Fruit fly (Drosophila melanogaster) whole organism, embryonic: ENCODE results near the gene CG43095.

ENCODE experiments used
- Abd-B ChIP-seq: fragments of 200-800 bp; sonication (Bioruptor generic); optimal IDR thresholded peaks from 2 replicates; lab custom pipeline; 2018; ENCODE audit warnings: missing biosample characterization, mild to moderate bottlenecking, missing genetic modification characterization, moderate library complexity
- Bgb ChIP-seq: fragments of 200-800 bp; sonication (Bioruptor generic); IDR thresholded peaks from 2 replicates; pipeline ENCODE4 v1.3.6; 2022; ENCODE audit warnings: missing biosample characterization, missing genetic modification characterization; ENCODE audit not compliant: partially characterized antibody
- CG1024 ChIP-seq: fragments of 200-800 bp; sonication (Bioruptor generic); IDR thresholded peaks from 2 replicates; pipeline ENCODE4 v1.3.6; 2022; ENCODE audit warnings: missing biosample characterization, missing genetic modification characterization
- CG13123 ChIP-seq: fragments of 200-800 bp; sonication (Bioruptor generic); optimal IDR thresholded peaks from 2 replicates; lab custom pipeline; 2016; ENCODE audit warnings: missing biosample characterization, missing genetic modification characterization
- CG13424 ChIP-seq: fragments of 200-800 bp; sonication (Bioruptor generic); optimal IDR thresholded peaks from 2 replicates; lab custom pipeline; 2019; ENCODE audit warnings: missing biosample characterization, mild to moderate bottlenecking, missing genetic modification characterization, moderate library complexity
- CG13775 ChIP-seq: fragments of 200-800 bp; sonication (Bioruptor generic); optimal IDR thresholded peaks from 3 replicates; lab custom pipeline; 2017; ENCODE audit warnings: missing biosample characterization, mild to moderate bottlenecking, missing genetic modification characterization
- CG16813 ChIP-seq: fragments of 200-800 bp; sonication (Bioruptor generic); IDR thresholded peaks from 3 replicates; pipeline ENCODE4 v1.3.6; 2022; ENCODE audit warnings: missing biosample characterization, missing genetic modification characterization; ENCODE audit not compliant: partially characterized antibody
- CG17612 ChIP-seq: fragments of 200-800 bp; sonication (Bioruptor generic); IDR thresholded peaks from 2 replicates; pipeline ENCODE4 v1.3.6; 2022; ENCODE audit warnings: missing biosample characterization, missing genetic modification characterization
- CG18011 ChIP-seq: fragments of 200-800 bp; sonication (Bioruptor generic); optimal IDR thresholded peaks from 2 replicates; lab custom pipeline; 2017; ENCODE audit warnings: missing biosample characterization, missing genetic modification characterization, mild to moderate bottlenecking, moderate library complexity, missing genotype
- CG18476 ChIP-seq: fragments of 200-800 bp; sonication (Bioruptor generic); optimal IDR thresholded peaks from 2 replicates; lab custom pipeline; 2016; ENCODE audit warnings: missing biosample characterization, mild to moderate bottlenecking, missing genetic modification characterization
- CG2120 ChIP-seq: fragments of 200-800 bp; sonication (Bioruptor generic); optimal IDR thresholded peaks from 3 replicates; lab custom pipeline; 2016; ENCODE audit warnings: missing biosample characterization, missing genetic modification characterization
- CG2712 ChIP-seq: fragments of 200-800 bp; optimal IDR thresholded peaks from 3 replicates; lab custom pipeline; 2019; ENCODE audit warnings: missing biosample characterization, mild to moderate bottlenecking, missing genetic modification characterization, moderate library complexity
- CG2875 ChIP-seq: fragments of 200-800 bp; sonication (Bioruptor generic); optimal IDR thresholded peaks from 2 replicates; lab custom pipeline; 2017; ENCODE audit warnings: missing biosample characterization, mild to moderate bottlenecking, missing genetic modification characterization, missing genetic modification reagents
- CG32767 ChIP-seq: fragments of 200-800 bp; sonication (Bioruptor generic); IDR thresholded peaks from 2 replicates; pipeline ENCODE4 v1.3.6; 2022; ENCODE audit warnings: missing biosample characterization, missing genetic modification characterization
- CG33557 ChIP-seq: fragments of 200-800 bp; sonication (Bioruptor generic); optimal IDR thresholded peaks from 2 replicates; lab custom pipeline; 2019; ENCODE audit warnings: missing biosample characterization, mild to moderate bottlenecking, missing genetic modification characterization, moderate library complexity
- CG4360 ChIP-seq: fragments of 200-800 bp; sonication (Bioruptor generic); IDR thresholded peaks from 2 replicates; pipeline ENCODE4 v1.3.6; 2022; ENCODE audit warnings: missing biosample characterization, missing genetic modification characterization
- CG4730 ChIP-seq: fragments of 200-800 bp; sonication (Bioruptor generic); IDR thresholded peaks from 2 replicates; pipeline ENCODE4 v1.3.6; 2022; ENCODE audit warnings: missing biosample characterization, missing genetic modification characterization
- CG6791 ChIP-seq: fragments of 200-800 bp; sonication (Bioruptor generic); IDR thresholded peaks from 3 replicates; pipeline ENCODE4 v1.3.6; 2022; ENCODE audit warnings: missing biosample characterization, missing genetic modification characterization; ENCODE audit not compliant: partially characterized antibody
- CG6854 ChIP-seq: fragments of 200-800 bp; sonication (Bioruptor generic); optimal IDR thresholded peaks from 3 replicates; lab custom pipeline; 2017; ENCODE audit warnings: missing biosample characterization, mild to moderate bottlenecking, missing genetic modification characterization
- CTCF ChIP-seq: fragments of 200-800 bp; sonication (Bioruptor generic); optimal IDR thresholded peaks from 2 replicates; lab custom pipeline; 2017; ENCODE audit warnings: missing biosample characterization, mild to moderate bottlenecking, missing genetic modification characterization, moderate library complexity
- CoRest ChIP-seq: fragments of 200-800 bp; sonication (Bioruptor generic); optimal IDR thresholded peaks from 3 replicates; lab custom pipeline; 2018; ENCODE audit warnings: missing biosample characterization, mild to moderate bottlenecking, missing genetic modification characterization, moderate library complexity
- Deaf1 ChIP-seq: fragments of 200-800 bp; optimal IDR thresholded peaks from 3 replicates; lab custom pipeline; 2019; ENCODE audit warnings: missing biosample characterization, mild to moderate bottlenecking, missing genetic modification characterization, moderate library complexity
- Doc2 ChIP-seq: fragments of 200-800 bp; sonication (Bioruptor generic); IDR thresholded peaks from 2 replicates; pipeline ENCODE4 v1.3.6; 2022; ENCODE audit warnings: missing biosample characterization, missing genetic modification characterization
- Doc3 ChIP-seq: fragments of 200-800 bp; sonication (Bioruptor generic); IDR thresholded peaks from 3 replicates; pipeline ENCODE4 v1.3.6; 2022; ENCODE audit warnings: missing biosample characterization, missing genetic modification characterization; ENCODE audit not compliant: partially characterized antibody
- E2f1 ChIP-seq: fragments of 200-800 bp; sonication (Bioruptor generic); IDR thresholded peaks from 2 replicates; pipeline ENCODE4 v1.3.6; 2022; ENCODE audit warnings: missing biosample characterization, missing genetic modification characterization
- HLH4C ChIP-seq: fragments of 200-800 bp; sonication (Bioruptor generic); IDR thresholded peaks from 3 replicates; pipeline ENCODE4 v1.3.6; 2022; ENCODE audit warnings: missing biosample characterization, missing genetic modification characterization; ENCODE audit not compliant: partially characterized antibody
- HmgD ChIP-seq: fragments of 200-800 bp; sonication (Bioruptor generic); optimal IDR thresholded peaks from 3 replicates; lab custom pipeline; 2016; ENCODE audit warnings: missing biosample characterization, missing genetic modification characterization
- Kr ChIP-seq: fragments of 200-800 bp; sonication (Bioruptor generic); optimal IDR thresholded peaks from 2 replicates; lab custom pipeline; 2017; ENCODE audit warnings: missing biosample characterization, mild to moderate bottlenecking, missing genetic modification characterization
- Oaz ChIP-seq: fragments of 200-800 bp; sonication (Bioruptor generic); IDR thresholded peaks from 2 replicates; pipeline ENCODE4 v1.3.6; 2022; ENCODE audit warnings: missing biosample characterization, missing genetic modification characterization
- Scr ChIP-seq: fragments of 200-800 bp; sonication (Bioruptor generic); IDR thresholded peaks from 2 replicates; pipeline ENCODE4 v1.3.6; 2022; ENCODE audit warnings: missing biosample characterization, missing genetic modification characterization; ENCODE audit not compliant: partially characterized antibody
- Sin3A ChIP-seq: fragments of >200 bp; optimal IDR thresholded peaks from 2 replicates; lab custom pipeline; 2018
- ato ChIP-seq: fragments of 200-800 bp; sonication (Bioruptor generic); IDR thresholded peaks from 2 replicates; pipeline ENCODE4 v1.3.6; 2022; ENCODE audit warnings: missing biosample characterization, missing genetic modification characterization; ENCODE audit not compliant: partially characterized antibody
- br ChIP-seq: fragments of >200 bp; optimal IDR thresholded peaks from 2 replicates; lab custom pipeline; 2017
- cwo ChIP-seq: fragments of 200-800 bp; sonication (Bioruptor generic); optimal IDR thresholded peaks from 3 replicates; lab custom pipeline; 2017; ENCODE audit warnings: missing biosample characterization, missing genetic modification characterization, mild to moderate bottlenecking, moderate library complexity, missing genetic modification reagents
- hb ChIP-seq: fragments of 200-800 bp; sonication (Bioruptor generic); IDR thresholded peaks from 3 replicates; pipeline ENCODE4 v1.3.6; 2022; ENCODE audit warnings: missing biosample characterization, missing genetic modification characterization; ENCODE audit not compliant: partially characterized antibody
- her ChIP-seq: fragments of 200-800 bp; sonication (Bioruptor generic); optimal IDR thresholded peaks from 2 replicates; lab custom pipeline; 2016; ENCODE audit warnings: missing biosample characterization, missing genetic modification characterization
- lilli ChIP-seq: fragments of 200-800 bp; sonication (Bioruptor generic); optimal IDR thresholded peaks from 3 replicates; lab custom pipeline; 2016; ENCODE audit warnings: missing biosample characterization, missing genetic modification characterization
- nmo ChIP-seq: fragments of 200-800 bp; sonication (Bioruptor generic); optimal IDR thresholded peaks from 2 replicates; lab custom pipeline; 2018; ENCODE audit warnings: missing biosample characterization, mild to moderate bottlenecking, missing genetic modification characterization, moderate library complexity
- pfk ChIP-seq: fragments of 200-800 bp; sonication (Bioruptor generic); optimal IDR thresholded peaks from 2 replicates; lab custom pipeline; 2018; ENCODE audit warnings: missing biosample characterization, mild to moderate bottlenecking, missing genetic modification characterization, moderate library complexity
- prd ChIP-seq, 3 experiments: fragments of >200 bp in 2 of 3; fragments of 200-800 bp in 1 of 3; sonication (Bioruptor generic) in 1 of 3; optimal IDR thresholded peaks in 2 of 3; IDR thresholded peaks in 1 of 3; 2 replicates in 2 of 3; 3 replicates in 1 of 3; pipeline versions ENCODE4 v1.3.6 to Lab custom; 2017 to 2022; ENCODE audit warnings: missing biosample characterization in 1 of 3, missing genetic modification characterization in 1 of 3
- pum ChIP-seq: fragments of 200-800 bp; sonication (Bioruptor generic); optimal IDR thresholded peaks from 2 replicates; lab custom pipeline; 2016; ENCODE audit warnings: missing biosample characterization, missing genetic modification characterization
- sens-2 ChIP-seq: fragments of 200-800 bp; sonication (Bioruptor generic); IDR thresholded peaks from 2 replicates; pipeline ENCODE4 v1.3.6; 2022; ENCODE audit warnings: missing biosample characterization, missing genetic modification characterization
- sima ChIP-seq: fragments of 200-800 bp; sonication (Bioruptor generic); optimal IDR thresholded peaks from 2 replicates; lab custom pipeline; 2016; ENCODE audit warnings: missing biosample characterization, missing genetic modification characterization
- slou ChIP-seq: fragments of 200-800 bp; sonication (Bioruptor generic); optimal IDR thresholded peaks from 3 replicates; lab custom pipeline; 2016; ENCODE audit warnings: missing biosample characterization, missing genetic modification characterization
- tna ChIP-seq: fragments of 200-800 bp; sonication (Bioruptor generic); IDR thresholded peaks from 2 replicates; pipeline ENCODE4 v1.3.6; 2022; ENCODE audit warnings: missing biosample characterization, missing genetic modification characterization; ENCODE audit not compliant: partially characterized antibody
- trem ChIP-seq: fragments of 200-800 bp; optimal IDR thresholded peaks from 3 replicates; lab custom pipeline; 2019; ENCODE audit warnings: missing biosample characterization, mild to moderate bottlenecking, missing genetic modification characterization, moderate library complexity
- vvl ChIP-seq: fragments of 200-800 bp; sonication (Bioruptor generic); IDR thresholded peaks from 2 replicates; pipeline ENCODE4 v1.3.6; 2022; ENCODE audit warnings: missing biosample characterization, missing genetic modification characterization

The CG43095 gene

dm6 chr3R:22803655-22804341, 32.2 kb upstream of the CG43095 start, which contains the start of gene CG7031:
TSS of gene CG7031 (plus strand) at chr3R:22804291.
- TF ChIP-seq CG13775 (GFP tag; lab: Kevin White, UChicago): no peak
- TF ChIP-seq CG18011 (GFP tag; lab: Kevin White, UChicago): peak; percentile 85

dm6 chr3R:22793953-22794352, 22.4 kb upstream of the CG43095 start:
- TF ChIP-seq CoRest (tag; lab: Kevin White, UChicago) (peak; percentile 42), nmo (GFP tag; lab: Kevin White, UChicago) (peak; percentile 55), Oaz (GFP tag; lab: Robert Waterston, UW) (no peak), pum (GFP tag; lab: Kevin White, UChicago) (no peak), vvl (GFP tag; lab: Robert Waterston, UW) (0 out of 2 replicates have a peak, but pooled peaks have one; percentile 6), CG6791 (GFP tag; lab: Robert Waterston, UW) (peak; percentile 71; the same call in 1 of the 3 replicates), Doc3 (GFP tag; lab: Robert Waterston, UW) (no peak), CG2875 (no peak), sens-2 (no peak), her (GFP tag; lab: Kevin White, UChicago) (no peak), prd (optimal IDR thresholded peaks at IDR 0.05; lab: Kevin White, UChicago) (no peak), prd (GFP tag; IDR thresholded peaks at IDR 0.05; lab: Robert Waterston, UW) (no peak), CG16813 (GFP tag; lab: Robert Waterston, UW) (peak; percentile 60), Abd-B (peak; percentile 87), CG2712 (tag; lab: Kevin White, UChicago) (peak; percentile 35), CG32767 (no peak), E2f1 (GFP tag; lab: Robert Waterston, UW) (no peak), HLH4C (GFP tag; lab: Robert Waterston, UW) (peak; percentile 55; the same call in 1 of the 3 replicates), br (lab: Kevin White, UChicago) (no peak), CG33557 (GFP tag; lab: Kevin White, UChicago) (peak; percentile 8), HmgD (peak; percentile 53), hb (peak; percentile 68; the same call in 2 of the 3 replicates), CG18476 (GFP tag; lab: Kevin White, UChicago) (no peak), Kr (no peak), CG13424 (tag; lab: Kevin White, UChicago) (peak; percentile 19), CG17612 (GFP tag; lab: Robert Waterston, UW) (no peak), CG2120 (GFP tag; lab: Kevin White, UChicago) (no peak), CG13123 (GFP tag; lab: Kevin White, UChicago) (no peak), sima (GFP tag; lab: Kevin White, UChicago) (no peak), pfk (GFP tag; lab: Kevin White, UChicago) (no peak), lilli (GFP tag; lab: Kevin White, UChicago) (no peak), CG4360 (GFP tag; lab: Robert Waterston, UW) (no peak), CG4730 (GFP tag; lab: Robert Waterston, UW) (no peak), trem (tag; lab: Kevin White, UChicago) (peak; percentile 6), ato (peak; percentile 45; the same call in 1 of the 2 replicates), slou (no peak), Doc2 (GFP tag; lab: Robert Waterston, UW) (no peak), cwo (GFP tag; lab: Kevin White, UChicago) (no peak), Scr (GFP tag; lab: Robert Waterston, UW) (peak; percentile 53), tna (GFP tag; lab: Robert Waterston, UW) (peak; percentile 47; the same call in 1 of the 2 replicates), CTCF (GFP tag; lab: Kevin White, UChicago) (peak; percentile 64), Bgb (GFP tag; lab: Robert Waterston, UW) (peak; percentile 73), CG1024 (GFP tag; lab: Robert Waterston, UW) (no peak), Deaf1 (tag; lab: Kevin White, UChicago) (no peak), Sin3A (lab: Kevin White, UChicago) (no peak), CG6854 (GFP tag; lab: Kevin White, UChicago) (peak; percentile 84)
